1 fruit fly cellular context compared by ENCODE assay signal in the genomic region with DNA sequence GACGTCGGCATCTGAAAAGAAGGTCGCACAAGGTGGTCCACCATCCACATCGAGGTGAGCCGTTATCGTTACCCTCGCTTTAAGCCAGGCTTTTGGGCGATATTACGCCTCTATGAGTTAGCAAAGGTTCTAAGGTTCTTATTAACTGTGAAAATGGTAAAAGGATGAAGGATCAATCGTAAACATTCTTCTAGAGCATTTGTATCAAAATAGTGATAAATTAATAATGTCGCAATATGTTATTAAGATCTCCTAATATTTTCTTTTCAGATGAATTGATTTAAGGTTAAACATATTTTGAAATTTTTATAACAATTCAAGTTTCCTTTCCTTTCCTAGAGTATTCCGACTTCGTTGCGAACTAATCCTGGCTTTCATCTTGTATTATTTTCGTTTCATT.
A peak's percentile ranks its signal among the peaks of the same experiment; 100 is the strongest.
TF ChIP-seq lines count a peak whose summit lies in the region.

No protein-coding gene starts in this region.

TF ChIP-seq in whole organism, embryonic, 481 proteins besides CTCF, POLR2A, EP300 and RAD21 (continued from another document and continues in another):
- TF ChIP-seq CG11504 (tag; optimal IDR thresholded peaks at IDR 0.05; lab: Kevin White, UChicago) (peak; percentile 49), trh (GFP tag; optimal IDR thresholded peaks at IDR 0.05; lab: Kevin White, UChicago) (no peak), D (optimal IDR thresholded peaks at IDR 0.05; lab: Kevin White, UChicago) (no peak), D (GFP tag; optimal IDR thresholded peaks at IDR 0.05; lab: Kevin White, UChicago) (no peak), CG15011 (GFP tag; optimal IDR thresholded peaks at IDR 0.05; lab: Kevin White, UChicago) (no peak), HLHmδ (GFP tag; optimal IDR thresholded peaks at IDR 0.05; lab: Kevin White, UChicago) (no peak), Kr (GFP tag; optimal IDR thresholded peaks at IDR 0.05; lab: Kevin White, UChicago) (no peak), sug (tag; optimal IDR thresholded peaks at IDR 0.05; lab: Kevin White, UChicago) (no peak), CG10274 (GFP tag; optimal IDR thresholded peaks at IDR 0.05; lab: Kevin White, UChicago) (no peak), CG15601 (tag; optimal IDR thresholded peaks at IDR 0.05; lab: Kevin White, UChicago) (no peak), CG13424 (tag; optimal IDR thresholded peaks at IDR 0.05; lab: Kevin White, UChicago) (peak; percentile 12), CG10431 (GFP tag; optimal IDR thresholded peaks at IDR 0.05; lab: Kevin White, UChicago) (no peak), hth (optimal IDR thresholded peaks at IDR 0.05; lab: Kevin White, UChicago) (no peak), knrl (GFP tag; IDR thresholded peaks at IDR 0.05; lab: Robert Waterston, UW; ENCODE audit: partially characterized antibody) (no peak), CG10366 (GFP tag; IDR thresholded peaks at IDR 0.05; lab: Robert Waterston, UW) (no peak), CG13894 (tag; optimal IDR thresholded peaks at IDR 0.05; lab: Kevin White, UChicago) (no peak), odd (GFP tag; optimal IDR thresholded peaks at IDR 0.05; lab: Kevin White, UChicago) (no peak), CG9797 (GFP tag; optimal IDR thresholded peaks at IDR 0.05; lab: Kevin White, UChicago) (no peak), Xrp1 (GFP tag; IDR thresholded peaks at IDR 0.05; lab: Robert Waterston, UW) (no peak), CG1603 (tag; optimal IDR thresholded peaks at IDR 0.05; lab: Kevin White, UChicago) (no peak), CG7556 (GFP tag; optimal IDR thresholded peaks at IDR 0.05; lab: Kevin White, UChicago) (peak; percentile 27), CG11398 (GFP tag; optimal IDR thresholded peaks at IDR 0.05; lab: Kevin White, UChicago) (no peak), CG2116 (GFP tag; optimal IDR thresholded peaks at IDR 0.05; lab: Kevin White, UChicago) (no peak), Hr51 (GFP tag; optimal IDR thresholded peaks at IDR 0.05; lab: Kevin White, UChicago) (peak in 1 of 2 experiments; percentile 41), Meics (GFP tag; optimal IDR thresholded peaks at IDR 0.05; lab: Kevin White, UChicago) (peak; percentile 20), p53 (GFP tag; optimal IDR thresholded peaks at IDR 0.05; lab: Kevin White, UChicago) (no peak), slou (GFP tag; optimal IDR thresholded peaks at IDR 0.05; lab: Kevin White, UChicago) (no peak), CG6272 (GFP tag; IDR thresholded peaks at IDR 0.05; lab: Robert Waterston, UW) (no peak), H2.0 (GFP tag; IDR thresholded peaks at IDR 0.05; lab: Robert Waterston, UW) (no peak), CG10267 (tag; optimal IDR thresholded peaks at IDR 0.05; lab: Kevin White, UChicago) (no peak), gcm (GFP tag; optimal IDR thresholded peaks at IDR 0.05; lab: Kevin White, UChicago) (no peak), da (GFP tag; optimal IDR thresholded peaks at IDR 0.05; lab: Kevin White, UChicago) (no peak), Hmr (GFP tag; optimal IDR thresholded peaks at IDR 0.05; lab: Kevin White, UChicago) (peak; percentile 7), gce (GFP tag; IDR thresholded peaks at IDR 0.05; lab: Robert Waterston, UW) (no peak), CG14860 (GFP tag; IDR thresholded peaks at IDR 0.05; lab: Robert Waterston, UW; ENCODE audit: partially characterized antibody) (no peak), Neu2 (GFP tag; optimal IDR thresholded peaks at IDR 0.05; lab: Kevin White, UChicago; ENCODE audit: borderline replicate concordance) (no peak), D19A (tag; optimal IDR thresholded peaks at IDR 0.05; lab: Kevin White, UChicago) (no peak), row (GFP tag; IDR thresholded peaks at IDR 0.05; lab: Robert Waterston, UW) (peak; percentile 17; the same call in 1 of the 3 replicates), Doc3 (GFP tag; IDR thresholded peaks at IDR 0.05; lab: Robert Waterston, UW; ENCODE audit: partially characterized antibody) (no peak), Usf (GFP tag; optimal IDR thresholded peaks at IDR 0.05; lab: Kevin White, UChicago) (no peak), fu2 (GFP tag; optimal IDR thresholded peaks at IDR 0.05; lab: Kevin White, UChicago) (no peak), tx (GFP tag; optimal IDR thresholded peaks at IDR 0.05; lab: Kevin White, UChicago) (no peak), nau (GFP tag; optimal IDR thresholded peaks at IDR 0.05; lab: Kevin White, UChicago) (no peak), hkb (optimal IDR thresholded peaks at IDR 0.05; lab: Kevin White, UChicago) (no peak), hkb (GFP tag; IDR thresholded peaks at IDR 0.05; lab: Robert Waterston, UW) (peak; percentile 30), CG7786 (GFP tag; optimal IDR thresholded peaks at IDR 0.05; lab: Kevin White, UChicago) (no peak), ci (GFP tag; IDR thresholded peaks at IDR 0.05; lab: Robert Waterston, UW) (no peak), CG18011 (GFP tag; optimal IDR thresholded peaks at IDR 0.05; lab: Kevin White, UChicago) (no peak), Ada2b (GFP tag; IDR thresholded peaks at IDR 0.05; lab: Robert Waterston, UW) (peak; percentile 12; the same call in 1 of the 2 replicates), CG9437 (GFP tag; optimal IDR thresholded peaks at IDR 0.05; lab: Kevin White, UChicago) (no peak), pzg (GFP tag; optimal IDR thresholded peaks at IDR 0.05; lab: Kevin White, UChicago) (no peak), stc (GFP tag; IDR thresholded peaks at IDR 0.05; lab: Robert Waterston, UW) (no peak), crol (GFP tag; IDR thresholded peaks at IDR 0.05; lab: Robert Waterston, UW) (no peak), slp2 (GFP tag; optimal IDR thresholded peaks at IDR 0.05; lab: Kevin White, UChicago) (no peak), vfl (GFP tag; optimal IDR thresholded peaks at IDR 0.05; lab: Kevin White, UChicago) (no peak), CG18476 (GFP tag; optimal IDR thresholded peaks at IDR 0.05; lab: Kevin White, UChicago) (no peak), Awh (GFP tag; IDR thresholded peaks at IDR 0.05; lab: Robert Waterston, UW) (no peak), Dll (GFP tag; IDR thresholded peaks at IDR 0.05; lab: Robert Waterston, UW; ENCODE audit: partially characterized antibody) (no peak), zen2 (GFP tag; IDR thresholded peaks at IDR 0.05; lab: Robert Waterston, UW; ENCODE audit: partially characterized antibody) (no peak), HmgZ (tag; optimal IDR thresholded peaks at IDR 0.05; lab: Kevin White, UChicago) (no peak), sens-2 (GFP tag; IDR thresholded peaks at IDR 0.05; lab: Robert Waterston, UW) (no peak), dpn (GFP tag; optimal IDR thresholded peaks at IDR 0.05; lab: Kevin White, UChicago) (peak in 1 of 2 experiments; percentile 35), CG5953 (GFP tag; IDR thresholded peaks at IDR 0.05; lab: Robert Waterston, UW) (no peak), ttk (GFP tag; IDR thresholded peaks at IDR 0.05; lab: Robert Waterston, UW) (no peak), CG14710 (tag; optimal IDR thresholded peaks at IDR 0.05; lab: Kevin White, UChicago) (no peak), Bgb (GFP tag; IDR thresholded peaks at IDR 0.05; lab: Robert Waterston, UW; ENCODE audit: partially characterized antibody) (no peak), CG17385 (GFP tag; optimal IDR thresholded peaks at IDR 0.05; lab: Kevin White, UChicago) (no peak), CG17328 (GFP tag; IDR thresholded peaks at IDR 0.05; lab: Robert Waterston, UW) (no peak), exex (tag; optimal IDR thresholded peaks at IDR 0.05; lab: Kevin White, UChicago) (no peak), cg (GFP tag; optimal IDR thresholded peaks at IDR 0.05; lab: Kevin White, UChicago) (no peak), Dad (GFP tag; optimal IDR thresholded peaks at IDR 0.05; lab: Kevin White, UChicago) (no peak), Dref (GFP tag; IDR thresholded peaks at IDR 0.05; lab: Robert Waterston, UW) (no peak), CG10321 (GFP tag; IDR thresholded peaks at IDR 0.05; lab: Robert Waterston, UW) (no peak), Lhr (GFP tag; optimal IDR thresholded peaks at IDR 0.05; lab: Kevin White, UChicago) (no peak), Fer3 (tag; optimal IDR thresholded peaks at IDR 0.05; lab: Kevin White, UChicago) (no peak), chn (GFP tag; optimal IDR thresholded peaks at IDR 0.05; lab: Kevin White, UChicago) (no peak), pan (optimal IDR thresholded peaks at IDR 0.05; lab: Kevin White, UChicago) (no peak), pan (GFP tag; optimal IDR thresholded peaks at IDR 0.05 in 1 of 2, IDR thresholded peaks at IDR 0.05 in 1 of 2) (no peak), CG3838 (GFP tag; optimal IDR thresholded peaks at IDR 0.05; lab: Kevin White, UChicago) (no peak), CG12942 (GFP tag; optimal IDR thresholded peaks at IDR 0.05; lab: Kevin White, UChicago) (no peak), HmgD (GFP tag; optimal IDR thresholded peaks at IDR 0.05; lab: Kevin White, UChicago) (no peak), CG13624 (GFP tag; optimal IDR thresholded peaks at IDR 0.05; lab: Kevin White, UChicago) (peak; percentile 3), inv (GFP tag; IDR thresholded peaks at IDR 0.05; lab: Robert Waterston, UW; ENCODE audit: partially characterized antibody) (no peak), CG10147 (GFP tag; optimal IDR thresholded peaks at IDR 0.05; lab: Kevin White, UChicago) (no peak), ATbp (GFP tag; optimal IDR thresholded peaks at IDR 0.05; lab: Kevin White, UChicago) (no peak), CG17829 (tag; optimal IDR thresholded peaks at IDR 0.05; lab: Kevin White, UChicago) (no peak), NfI (GFP tag; optimal IDR thresholded peaks at IDR 0.05; lab: Kevin White, UChicago) (no peak), ftz-f1 (GFP tag; optimal IDR thresholded peaks at IDR 0.05; lab: Kevin White, UChicago) (no peak), CG2875 (GFP tag; optimal IDR thresholded peaks at IDR 0.05; lab: Kevin White, UChicago) (no peak), fru (optimal IDR thresholded peaks at IDR 0.05; lab: Kevin White, UChicago) (no peak), CG11723 (GFP tag; optimal IDR thresholded peaks at IDR 0.05; lab: Kevin White, UChicago) (no peak), CG17802 (tag; optimal IDR thresholded peaks at IDR 0.05; lab: Kevin White, UChicago) (no peak), CG11247 (GFP tag; IDR thresholded peaks at IDR 0.05; lab: Robert Waterston, UW) (no peak), CG8359 (GFP tag; optimal IDR thresholded peaks at IDR 0.05; lab: Kevin White, UChicago; ENCODE audit: borderline replicate concordance) (no peak), z (GFP tag; IDR thresholded peaks at IDR 0.05; lab: Robert Waterston, UW) (no peak), onecut (GFP tag; IDR thresholded peaks at IDR 0.05; lab: Robert Waterston, UW) (no peak), disco-r (GFP tag; optimal IDR thresholded peaks at IDR 0.05; lab: Kevin White, UChicago) (no peak), dimm (GFP tag; IDR thresholded peaks at IDR 0.05; lab: Robert Waterston, UW) (no peak), org-1 (GFP tag; optimal IDR thresholded peaks at IDR 0.05; lab: Kevin White, UChicago) (peak; percentile 20), CG16779 (GFP tag; IDR thresholded peaks at IDR 0.05; lab: Robert Waterston, UW) (no peak), Xbp1 (GFP tag; optimal IDR thresholded peaks at IDR 0.05; lab: Kevin White, UChicago) (no peak), Med (GFP tag; lab: Kevin White, UChicago) (peak; percentile 9), H15 (GFP tag; IDR thresholded peaks at IDR 0.05; lab: Robert Waterston, UW) (no peak), NC2α (GFP tag; optimal IDR thresholded peaks at IDR 0.05; lab: Kevin White, UChicago) (no peak), zen (tag; optimal IDR thresholded peaks at IDR 0.05; lab: Kevin White, UChicago) (no peak), CG10462 (GFP tag; optimal IDR thresholded peaks at IDR 0.05; lab: Kevin White, UChicago) (no peak), CG30403 (GFP tag; optimal IDR thresholded peaks at IDR 0.05; lab: Kevin White, UChicago) (peak; percentile 35), ranshi (GFP tag; IDR thresholded peaks at IDR 0.05; lab: Robert Waterston, UW) (no peak), CG9876 (GFP tag; optimal IDR thresholded peaks at IDR 0.05; lab: Kevin White, UChicago) (no peak), kah (GFP tag; optimal IDR thresholded peaks at IDR 0.05; lab: Kevin White, UChicago) (no peak), CG7271 (tag; optimal IDR thresholded peaks at IDR 0.05; lab: Kevin White, UChicago) (no peak), grn (GFP tag; optimal IDR thresholded peaks at IDR 0.05; lab: Kevin White, UChicago) (no peak), Rfx (GFP tag; IDR thresholded peaks at IDR 0.05; lab: Robert Waterston, UW) (no peak), Spps (tag; optimal IDR thresholded peaks at IDR 0.05; lab: Kevin White, UChicago) (no peak), Hsf (GFP tag; optimal IDR thresholded peaks at IDR 0.05; lab: Kevin White, UChicago) (no peak), chif (GFP tag; optimal IDR thresholded peaks at IDR 0.05; lab: Kevin White, UChicago) (no peak), CG31441 (GFP tag; IDR thresholded peaks at IDR 0.05; lab: Robert Waterston, UW) (0 out of 2 replicates have a peak, but pooled peaks have one; percentile 12), pita (GFP tag; optimal IDR thresholded peaks at IDR 0.05; lab: Kevin White, UChicago) (no peak), NC2β (GFP tag; optimal IDR thresholded peaks at IDR 0.05; lab: Kevin White, UChicago) (no peak), CG6689 (GFP tag; IDR thresholded peaks at IDR 0.05; lab: Robert Waterston, UW) (no peak), CG3847 (GFP tag; IDR thresholded peaks at IDR 0.05; lab: Robert Waterston, UW) (no peak), sens (GFP tag; lab: Kevin White, UChicago) (peak; percentile 59), Dfd (GFP tag; optimal IDR thresholded peaks at IDR 0.05; lab: Kevin White, UChicago) (no peak), wek (GFP tag; optimal IDR thresholded peaks at IDR 0.05; lab: Kevin White, UChicago) (no peak), Trl (optimal IDR thresholded peaks at IDR 0.05; lab: Kevin White, UChicago) (no peak), Trl (GFP tag; optimal IDR thresholded peaks at IDR 0.05; lab: Kevin White, UChicago) (no peak), Lim3 (GFP tag; IDR thresholded peaks at IDR 0.05; lab: Robert Waterston, UW) (no peak), chinmo (GFP tag; IDR thresholded peaks at IDR 0.05; lab: Robert Waterston, UW; ENCODE audit: partially characterized antibody) (no peak), CG13775 (GFP tag; optimal IDR thresholded peaks at IDR 0.05; lab: Kevin White, UChicago) (no peak), CG16815 (GFP tag; optimal IDR thresholded peaks at IDR 0.05; lab: Kevin White, UChicago) (no peak), amos (GFP tag; IDR thresholded peaks at IDR 0.05; lab: Robert Waterston, UW; ENCODE audit: partially characterized antibody) (no peak), corto (GFP tag; optimal IDR thresholded peaks at IDR 0.05; lab: Kevin White, UChicago) (no peak), ab (GFP tag; optimal IDR thresholded peaks at IDR 0.05; lab: Kevin White, UChicago) (no peak), CG17912 (GFP tag; optimal IDR thresholded peaks at IDR 0.05; lab: Kevin White, UChicago) (no peak), Lpt (GFP tag; optimal IDR thresholded peaks at IDR 0.05; lab: Kevin White, UChicago) (no peak)
